Fruit fly (Drosophila melanogaster) whole organism, adult: ENCODE measurements around the gene Septin4.

Experiments
- CG7101 ChIP-seq: fragments of 200-800 bp; sonication (Bioruptor generic); optimal IDR thresholded peaks from 2 replicates; lab custom pipeline; 2018; ENCODE audit warnings: missing biosample characterization, mild to moderate bottlenecking, missing genetic modification characterization, moderate library complexity
- Clk ChIP-seq: fragments of 200-800 bp; sonication (Bioruptor generic); optimal IDR thresholded peaks from 2 replicates; lab custom pipeline; 2017; ENCODE audit warnings: missing biosample characterization, missing genetic modification characterization
- bab1 ChIP-seq: fragments of 200-800 bp; sonication (Bioruptor generic); optimal IDR thresholded peaks from 3 replicates; lab custom pipeline; 2019; ENCODE audit warnings: missing biosample characterization, mild to moderate bottlenecking, missing genetic modification characterization, moderate library complexity
- cic ChIP-seq: fragments of 200-800 bp; sonication (Bioruptor generic); optimal IDR thresholded peaks from 2 replicates; lab custom pipeline; 2017; ENCODE audit warnings: missing biosample characterization, mild to moderate bottlenecking, missing genetic modification characterization, moderate library complexity
- pad ChIP-seq: fragments of 200-800 bp; sonication (Bioruptor generic); optimal IDR thresholded peaks from 3 replicates; lab custom pipeline; 2017; ENCODE audit warnings: missing biosample characterization, missing genetic modification characterization, mild to moderate bottlenecking, moderate library complexity, missing genetic modification reagents

DNA sequence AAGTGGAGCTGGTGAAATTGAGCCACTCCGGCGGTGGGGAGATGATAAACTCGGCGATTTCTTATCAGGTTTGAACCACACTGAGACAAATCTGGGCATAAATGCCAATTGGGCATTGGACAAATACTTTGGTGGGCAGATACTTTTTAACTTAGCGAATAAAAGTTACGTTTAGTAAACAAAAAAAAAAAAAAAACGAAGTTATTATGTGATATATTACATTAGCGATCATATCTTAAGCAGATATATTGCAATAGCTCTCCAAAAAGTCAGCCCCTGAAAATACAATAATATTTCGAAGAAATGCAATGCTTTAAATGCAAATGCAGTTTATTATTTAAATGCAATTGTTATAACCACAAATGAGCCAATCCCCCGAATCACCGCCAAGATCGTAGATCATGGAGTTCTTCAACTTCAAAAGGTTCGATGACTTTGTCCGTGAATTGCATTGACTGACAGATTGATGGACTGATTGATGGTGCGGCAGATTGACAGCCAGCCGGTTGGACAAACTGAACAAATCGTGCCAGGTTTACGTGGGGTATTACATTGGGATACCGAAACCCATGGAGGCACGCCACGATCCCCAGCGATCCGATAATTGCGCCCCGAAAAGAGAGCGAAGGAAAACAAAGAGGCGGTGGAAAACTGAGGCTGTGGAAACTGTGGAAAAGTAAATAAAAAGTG is 3.1 kb upstream of the Septin4 start:
- TF ChIP-seq cic (GFP tag; lab: Kevin White, UChicago) (no peak), pad (no peak), bab1 (GFP tag; lab: Kevin White, UChicago) (no peak), CG7101 (tag; lab: Kevin White, UChicago) (no peak), Clk (GFP tag; lab: Kevin White, UChicago) (no peak)
